Fruit fly (Drosophila melanogaster) whole organism, embryonic: ENCODE results near the gene Zif.

Experiments
- Atf3 ChIP-seq: fragments of 200-800 bp; sonication (Bioruptor generic); optimal IDR thresholded peaks from 3 replicates; lab custom pipeline; 2016; ENCODE audit warnings: missing biosample characterization, missing genetic modification characterization
- CG10431 ChIP-seq: fragments of 200-800 bp; sonication (Bioruptor generic); optimal IDR thresholded peaks from 3 replicates; lab custom pipeline; 2018; ENCODE audit warnings: missing biosample characterization, mild to moderate bottlenecking, missing genetic modification characterization
- CG12104 ChIP-seq: fragments of 200-800 bp; sonication (Bioruptor generic); optimal IDR thresholded peaks from 3 replicates; lab custom pipeline; 2016; ENCODE audit warnings: missing biosample characterization, missing genetic modification characterization
- CG12155 ChIP-seq: fragments of 200-800 bp; sonication (Bioruptor generic); optimal IDR thresholded peaks from 3 replicates; lab custom pipeline; 2016; ENCODE audit warnings: missing biosample characterization, missing genetic modification characterization
- CG15479 ChIP-seq: fragments of 200-800 bp; sonication (Bioruptor generic); optimal IDR thresholded peaks from 3 replicates; lab custom pipeline; 2019; ENCODE audit warnings: missing biosample characterization, mild to moderate bottlenecking, missing genetic modification characterization, moderate library complexity
- CG1603 ChIP-seq: fragments of 200-800 bp; sonication (Bioruptor generic); optimal IDR thresholded peaks from 2 replicates; lab custom pipeline; 2019; ENCODE audit warnings: missing biosample characterization, mild to moderate bottlenecking, missing genetic modification characterization, moderate library complexity
- CG17385 ChIP-seq: fragments of 200-800 bp; sonication (Bioruptor generic); optimal IDR thresholded peaks from 3 replicates; lab custom pipeline; 2018; ENCODE audit warnings: missing biosample characterization, mild to moderate bottlenecking, missing genetic modification characterization
- CG18011 ChIP-seq: fragments of 200-800 bp; sonication (Bioruptor generic); optimal IDR thresholded peaks from 2 replicates; lab custom pipeline; 2017; ENCODE audit warnings: missing biosample characterization, missing genetic modification characterization, mild to moderate bottlenecking, moderate library complexity, missing genotype
- CG2116 ChIP-seq: fragments of 200-800 bp; sonication (Bioruptor generic); optimal IDR thresholded peaks from 3 replicates; lab custom pipeline; 2018; ENCODE audit warnings: missing biosample characterization, mild to moderate bottlenecking, missing genetic modification characterization
- CG2889 ChIP-seq: fragments of 200-800 bp; sonication (Bioruptor generic); IDR thresholded peaks from 3 replicates; pipeline ENCODE4 v1.3.6; 2022; ENCODE audit warnings: missing biosample characterization, missing genetic modification characterization
- CG3407 ChIP-seq: fragments of 200-800 bp; sonication (Bioruptor generic); optimal IDR thresholded peaks from 2 replicates; lab custom pipeline; 2018; ENCODE audit warnings: missing biosample characterization, mild to moderate bottlenecking, missing genetic modification characterization
- CG42726 ChIP-seq: fragments of 200-800 bp; sonication (Bioruptor generic); IDR thresholded peaks from 2 replicates; pipeline ENCODE4 v1.3.6; 2022; ENCODE audit warnings: missing biosample characterization, missing genetic modification characterization; ENCODE audit not compliant: partially characterized antibody
- CG4707 ChIP-seq: fragments of 200-800 bp; sonication (Bioruptor generic); optimal IDR thresholded peaks from 2 replicates; lab custom pipeline; 2018; ENCODE audit warnings: missing biosample characterization, mild to moderate bottlenecking, missing genetic modification characterization, moderate library complexity
- CG5953 ChIP-seq: fragments of 200-800 bp; sonication (Bioruptor generic); IDR thresholded peaks from 2 replicates; pipeline ENCODE4 v1.3.6; 2022; ENCODE audit warnings: missing biosample characterization, missing genetic modification characterization
- CG7963 ChIP-seq: fragments of 200-800 bp; sonication (Bioruptor generic); IDR thresholded peaks from 3 replicates; pipeline ENCODE4 v1.3.6; 2022; ENCODE audit warnings: missing biosample characterization, missing genetic modification characterization; ENCODE audit not compliant: partially characterized antibody
- Gsc ChIP-seq: fragments of 200-800 bp; sonication (Bioruptor generic); IDR thresholded peaks from 2 replicates; pipeline ENCODE4 v1.3.6; 2022; ENCODE audit warnings: missing biosample characterization, missing genetic modification characterization
- HHEX ChIP-seq: fragments of 200-800 bp; sonication (Bioruptor generic); optimal IDR thresholded peaks from 3 replicates; lab custom pipeline; 2017; ENCODE audit warnings: missing biosample characterization, mild to moderate bottlenecking, missing genetic modification characterization, missing genetic modification reagents
- Hand ChIP-seq: fragments of 200-800 bp; sonication (Bioruptor generic); optimal IDR thresholded peaks from 2 replicates; lab custom pipeline; 2017; ENCODE audit warnings: mild to moderate bottlenecking, missing biosample characterization, missing genetic modification reagents, missing genetic modification characterization
- Hr3 ChIP-seq: fragments of 200-800 bp; sonication (Bioruptor generic); optimal IDR thresholded peaks from 3 replicates; lab custom pipeline; 2016; ENCODE audit warnings: missing biosample characterization, missing genetic modification characterization
- Neu2 ChIP-seq: fragments of 200-800 bp; sonication (Bioruptor generic); optimal IDR thresholded peaks from 3 replicates; lab custom pipeline; 2016; ENCODE audit warnings: missing biosample characterization, missing genetic modification characterization, borderline replicate concordance
- Ravus ChIP-seq: fragments of 200-800 bp; sonication (Bioruptor generic); IDR thresholded peaks from 2 replicates; pipeline ENCODE4 v1.3.6; 2022; ENCODE audit warnings: missing biosample characterization, missing genetic modification characterization
- Rfx ChIP-seq: fragments of 200-800 bp; sonication (Bioruptor generic); IDR thresholded peaks from 2 replicates; pipeline ENCODE4 v1.3.6; 2022; ENCODE audit warnings: missing biosample characterization, missing genetic modification characterization
- Ssrp ChIP-seq: fragments of 200-800 bp; sonication (Bioruptor generic); optimal IDR thresholded peaks from 2 replicates; lab custom pipeline; 2018; ENCODE audit warnings: missing biosample characterization, mild to moderate bottlenecking, missing genetic modification characterization, moderate library complexity
- Xrp1 ChIP-seq: fragments of 200-800 bp; sonication (Bioruptor generic); IDR thresholded peaks from 2 replicates; pipeline ENCODE4 v1.3.6; 2022; ENCODE audit warnings: missing biosample characterization, missing genetic modification characterization
- bigmax ChIP-seq: fragments of 200-800 bp; sonication (Bioruptor generic); optimal IDR thresholded peaks from 2 replicates; lab custom pipeline; 2018; ENCODE audit warnings: missing biosample characterization, mild to moderate bottlenecking, missing genetic modification characterization
- bowl ChIP-seq: fragments of 200-800 bp; sonication (Bioruptor generic); IDR thresholded peaks from 2 replicates; pipeline ENCODE4 v1.3.6; 2022; ENCODE audit warnings: missing biosample characterization, missing genetic modification characterization
- cad ChIP-seq: fragments of >200 bp; optimal IDR thresholded peaks from 2 replicates; lab custom pipeline; 2017; ENCODE audit warnings: missing biosample characterization, missing genetic modification characterization
- cg ChIP-seq: fragments of 200-800 bp; sonication (Bioruptor generic); optimal IDR thresholded peaks from 3 replicates; lab custom pipeline; 2019; ENCODE audit warnings: missing biosample characterization, mild to moderate bottlenecking, missing genetic modification characterization, moderate library complexity
- gce ChIP-seq: fragments of 200-800 bp; sonication (Bioruptor generic); IDR thresholded peaks from 3 replicates; pipeline ENCODE4 v1.3.6; 2022; ENCODE audit warnings: missing biosample characterization, missing genetic modification characterization
- hkb ChIP-seq, 2 experiments: fragments of 200-800 bp in 1 of 2; fragments of >200 bp in 1 of 2; sonication (Bioruptor generic) in 1 of 2; IDR thresholded peaks in 1 of 2; optimal IDR thresholded peaks in 1 of 2; 2 replicates each; pipeline versions ENCODE4 v1.3.6 to Lab custom; 2017 to 2022; ENCODE audit warnings: missing biosample characterization in 1 of 2, missing genetic modification characterization in 1 of 2
- nom ChIP-seq: fragments of 200-800 bp; sonication (Bioruptor generic); optimal IDR thresholded peaks from 2 replicates; lab custom pipeline; 2017; ENCODE audit warnings: missing biosample characterization, missing genetic modification characterization, mild to moderate bottlenecking, moderate library complexity, missing genetic modification reagents
- otp ChIP-seq: fragments of 200-800 bp; sonication (Bioruptor generic); IDR thresholded peaks from 3 replicates; pipeline ENCODE4, ENCODE4 v1.3.6; 2022; ENCODE audit warnings: missing biosample characterization, missing genetic modification characterization
- p53 ChIP-seq: fragments of 200-800 bp; sonication (Bioruptor generic); optimal IDR thresholded peaks from 2 replicates; lab custom pipeline; 2016; ENCODE audit warnings: missing biosample characterization, missing genetic modification characterization
- prd ChIP-seq, 3 experiments: fragments of >200 bp in 2 of 3; fragments of 200-800 bp in 1 of 3; sonication (Bioruptor generic) in 1 of 3; optimal IDR thresholded peaks in 2 of 3; IDR thresholded peaks in 1 of 3; 2 replicates in 2 of 3; 3 replicates in 1 of 3; pipeline versions ENCODE4 v1.3.6 to Lab custom; 2017 to 2022; ENCODE audit warnings: missing biosample characterization in 1 of 3, missing genetic modification characterization in 1 of 3
- pros ChIP-seq: fragments of 200-800 bp; sonication (Bioruptor generic); optimal IDR thresholded peaks from 3 replicates; lab custom pipeline; 2019; ENCODE audit warnings: missing biosample characterization, mild to moderate bottlenecking, missing genetic modification characterization, moderate library complexity
- pzg ChIP-seq: fragments of 200-800 bp; sonication (Bioruptor generic); optimal IDR thresholded peaks from 3 replicates; lab custom pipeline; 2018; ENCODE audit warnings: missing biosample characterization, mild to moderate bottlenecking, missing genetic modification characterization, moderate library complexity
- run ChIP-seq: fragments of 200-800 bp; sonication (Bioruptor generic); optimal IDR thresholded peaks from 3 replicates; lab custom pipeline; 2018; ENCODE audit warnings: missing biosample characterization, mild to moderate bottlenecking, missing genetic modification characterization
- sc ChIP-seq, 3 experiments: fragments of >200 bp in 2 of 3; fragments of 200-800 bp in 1 of 3; sonication (Bioruptor generic) in 1 of 3; optimal IDR thresholded peaks; 2 replicates in 2 of 3; 3 replicates in 1 of 3; lab custom pipeline; 2017; ENCODE audit warnings: mild to moderate bottlenecking in 1 of 3, missing biosample characterization in 1 of 3, missing genetic modification characterization in 1 of 3, missing genetic modification reagents in 1 of 3
- slp2 ChIP-seq: fragments of 200-800 bp; sonication (Bioruptor generic); optimal IDR thresholded peaks from 2 replicates; lab custom pipeline; 2016; ENCODE audit warnings: missing biosample characterization, missing genetic modification characterization
- sob ChIP-seq: fragments of 200-800 bp; sonication (Bioruptor generic); IDR thresholded peaks from 2 replicates; pipeline ENCODE4 v1.3.6; 2022; ENCODE audit warnings: missing biosample characterization, missing genetic modification characterization
- sqz ChIP-seq: fragments of 200-800 bp; sonication (Bioruptor generic); optimal IDR thresholded peaks from 3 replicates; lab custom pipeline; 2018; ENCODE audit warnings: missing biosample characterization, mild to moderate bottlenecking, missing genetic modification characterization
- tin ChIP-seq: fragments of 200-800 bp; sonication (Bioruptor generic); optimal IDR thresholded peaks from 3 replicates; lab custom pipeline; 2016; ENCODE audit warnings: missing biosample characterization, missing genetic modification characterization
- tll ChIP-seq, 2 experiments: fragments of 200-800 bp in 1 of 2; fragments of >200 bp in 1 of 2; sonication (Bioruptor generic) in 1 of 2; optimal IDR thresholded peaks; 2 replicates each; lab custom pipeline; 2017 to 2019; ENCODE audit warnings: missing biosample characterization in 2 of 2, missing genetic modification characterization in 2 of 2, mild to moderate bottlenecking in 1 of 2, moderate library complexity in 1 of 2
- vfl ChIP-seq: fragments of 200-800 bp; sonication (Bioruptor generic); optimal IDR thresholded peaks from 2 replicates; lab custom pipeline; 2016; ENCODE audit warnings: missing biosample characterization, missing genetic modification characterization
- z ChIP-seq: fragments of 200-800 bp; sonication (Bioruptor generic); IDR thresholded peaks from 3 replicates; pipeline ENCODE4 v1.3.6; 2022; ENCODE audit warnings: missing biosample characterization, missing genetic modification characterization
- zen ChIP-seq: fragments of 200-800 bp; sonication (Bioruptor generic); optimal IDR thresholded peaks from 3 replicates; lab custom pipeline; 2018; ENCODE audit warnings: missing biosample characterization, mild to moderate bottlenecking, missing genetic modification characterization, moderate library complexity
- zfh1 ChIP-seq: fragments of 200-800 bp; sonication (Bioruptor generic); IDR thresholded peaks from 3 replicates; pipeline ENCODE4 v1.3.6; 2022; ENCODE audit warnings: missing biosample characterization, missing genetic modification characterization

Zif gene

dm6 chr3R:6423128-6423527 is 33.8 kb upstream of the Zif start (continued):
- TF ChIP-seq zfh1 (GFP tag; lab: Robert Waterston, UW), result 0 out of 3 replicates have a peak, but pooled peaks have one; percentile 6
- no peak for TF ChIP-seq HHEX (GFP tag; lab: Kevin White, UChicago)
- TF ChIP-seq tll (GFP tag; optimal IDR thresholded peaks at IDR 0.05; lab: Kevin White, UChicago), result no peak
- no peak for TF ChIP-seq CG12104 (GFP tag; lab: Kevin White, UChicago)
- no peak for TF ChIP-seq Hand (GFP tag; lab: Kevin White, UChicago)
- TF ChIP-seq sqz (GFP tag; lab: Kevin White, UChicago), result peak; percentile 6
- no peak for TF ChIP-seq CG1603 (tag; lab: Kevin White, UChicago)
- peak; percentile 14 for TF ChIP-seq CG15479 (GFP tag; lab: Kevin White, UChicago)
- no peak for TF ChIP-seq pzg (GFP tag; lab: Kevin White, UChicago)
- 0 out of 3 replicates have a peak, but pooled peaks have one; percentile 24 for TF ChIP-seq CG2889 (GFP tag; lab: Robert Waterston, UW)
- TF ChIP-seq nom (GFP tag; lab: Kevin White, UChicago), result no peak
- no peak for TF ChIP-seq Rfx (GFP tag; lab: Robert Waterston, UW)
- no peak for TF ChIP-seq CG18011 (GFP tag; lab: Kevin White, UChicago)
- no peak for TF ChIP-seq CG2116
- no peak for TF ChIP-seq tin (GFP tag; lab: Kevin White, UChicago)
- no peak for TF ChIP-seq pros (GFP tag; lab: Kevin White, UChicago)
- no peak for TF ChIP-seq Ssrp (tag; lab: Kevin White, UChicago)
- TF ChIP-seq CG5953 (GFP tag; lab: Robert Waterston, UW), result no peak
- TF ChIP-seq hkb (optimal IDR thresholded peaks at IDR 0.05; lab: Kevin White, UChicago), result no peak
- no peak for TF ChIP-seq hkb (GFP tag; IDR thresholded peaks at IDR 0.05; lab: Robert Waterston, UW)
- no peak for TF ChIP-seq Hr3 (GFP tag; lab: Kevin White, UChicago)
- no peak for TF ChIP-seq otp (GFP tag; lab: Robert Waterston, UW)
- TF ChIP-seq CG10431 (GFP tag; lab: Kevin White, UChicago), result no peak

dm6 chr3R:6423984-6424602 is 32.8 kb upstream of the Zif start:
- TF ChIP-seq bigmax (GFP tag; lab: Kevin White, UChicago) (peak; percentile 24), gce (GFP tag; lab: Robert Waterston, UW) (peak; percentile 91), cg (peak; percentile 76), Atf3 (GFP tag; lab: Kevin White, UChicago) (peak; percentile 86), p53 (peak; percentile 79), Ravus (GFP tag; lab: Robert Waterston, UW) (peak; percentile 74), CG4707 (peak; percentile 87), CG42726 (no peak), CG12155 (GFP tag; lab: Kevin White, UChicago) (peak; percentile 92), CG3407 (peak; percentile 74), prd (optimal IDR thresholded peaks at IDR 0.05; lab: Kevin White, UChicago) (no peak), prd (GFP tag; IDR thresholded peaks at IDR 0.05; lab: Robert Waterston, UW) (peak; percentile 95), cad (GFP tag; lab: Kevin White, UChicago) (no peak), Neu2 (GFP tag; lab: Kevin White, UChicago) (peak; percentile 80), zen (tag; lab: Kevin White, UChicago) (peak; percentile 89), z (peak; percentile 68; the same call in 2 of the 3 replicates), CG7963 (GFP tag; lab: Robert Waterston, UW) (no peak), slp2 (peak; percentile 87), Gsc (GFP tag; lab: Robert Waterston, UW) (no peak), sob (GFP tag; lab: Robert Waterston, UW) (peak; percentile 90), Xrp1 (GFP tag; lab: Robert Waterston, UW) (peak; percentile 94), sc (optimal IDR thresholded peaks at IDR 0.05; lab: Kevin White, UChicago) (no peak), sc (GFP tag; optimal IDR thresholded peaks at IDR 0.05; lab: Kevin White, UChicago) (peak; percentile 82), run (tag; lab: Kevin White, UChicago) (peak; percentile 79), vfl (peak; percentile 90), bowl (GFP tag; lab: Robert Waterston, UW) (no peak; the same call in 1 of the 2 replicates), tin (GFP tag; lab: Kevin White, UChicago) (peak; percentile 94), CG17385 (GFP tag; lab: Kevin White, UChicago) (peak; percentile 91)
